Worm (Caenorhabditis elegans) whole organism, L1 larva: ENCODE results near the gene cyp-35B2.

Experiments used
- ama-1 ChIP-seq: fragments of 150-350 bp; optimal IDR thresholded peaks from 2 replicates; lab custom pipeline; 2014
- ceh-82 ChIP-seq, 3 experiments: fragments of 150-350 bp in 1 of 3; sonication (generic microtip) in 2 of 3; optimal IDR thresholded peaks; 2 replicates each; lab custom pipeline; 2014 to 2017; ENCODE audit warnings: missing biosample characterization in 3 of 3, missing genetic modification characterization in 3 of 3
- fos-1 ChIP-seq: fragments of 150-350 bp; optimal IDR thresholded peaks from 2 replicates; lab custom pipeline; 2014; ENCODE audit warnings: missing biosample characterization, missing genetic modification characterization
- lir-3 ChIP-seq: sonication (generic microtip); optimal IDR thresholded peaks from 2 replicates; lab custom pipeline; 2016; ENCODE audit warnings: mild to moderate bottlenecking, missing genetic modification characterization, moderate library complexity, missing compliant biosample characterization; ENCODE audit not compliant: poor library complexity
- snu-23 ChIP-seq: sonication (generic microtip); optimal IDR thresholded peaks from 2 replicates; lab custom pipeline; 2016; ENCODE audit warnings: missing genetic modification characterization, missing compliant biosample characterization
- unc-62 ChIP-seq: fragments of 150-350 bp; optimal IDR thresholded peaks from 2 replicates; lab custom pipeline; 2014; ENCODE audit warnings: missing biosample characterization, missing genetic modification reagents, missing genetic modification characterization

ce11 chrV:3921635-3922034 is 20.3 kb upstream of the cyp-35B2 start, which contains the start of gene srx-65:
- TF ChIP-seq snu-23 (GFP tag; lab: Kevin White, UChicago) (no peak), fos-1 (tag; lab: Kevin White, UChicago) (no peak), ama-1 (lab: Kevin White, UChicago) (no peak), lir-3 (tag; lab: Kevin White, UChicago) (no peak), unc-62 (GFP tag; lab: Kevin White, UChicago) (no peak), ceh-82 (tag; optimal IDR thresholded peaks at IDR 0.05; lab: Kevin White, UChicago) (no peak)
